Fruit fly (Drosophila melanogaster) whole organism, prepupa: ENCODE measurements around the gene CG17199.

Source experiments
- CG34406 ChIP-seq: fragments of 200-800 bp; sonication (Bioruptor generic); optimal IDR thresholded peaks from 3 replicates; lab custom pipeline; 2016; ENCODE audit warnings: missing biosample characterization, missing genetic modification characterization
- CG6854 ChIP-seq: fragments of 200-800 bp; sonication (Bioruptor generic); optimal IDR thresholded peaks from 2 replicates; lab custom pipeline; 2017; ENCODE audit warnings: missing biosample characterization, mild to moderate bottlenecking, missing genetic modification characterization
- Hr38 ChIP-seq: sonication (Bioruptor generic); optimal IDR thresholded peaks from 2 replicates; lab custom pipeline; 2016; ENCODE audit warnings: missing biosample characterization, missing genetic modification characterization
- Hr39 ChIP-seq: fragments of 200-800 bp; sonication (Bioruptor generic); optimal IDR thresholded peaks from 2 replicates; lab custom pipeline; 2016; ENCODE audit warnings: missing biosample characterization, missing genetic modification characterization
- topi ChIP-seq: fragments of 200-800 bp; sonication (Bioruptor generic); optimal IDR thresholded peaks from 3 replicates; lab custom pipeline; 2016; ENCODE audit warnings: missing biosample characterization, missing genetic modification characterization

- TF ChIP-seq Hr38 (GFP tag; lab: Kevin White, UChicago) (no peak), CG34406 (GFP tag; lab: Kevin White, UChicago) (no peak), CG6854 (GFP tag; lab: Kevin White, UChicago) (no peak), Hr39 (GFP tag; lab: Kevin White, UChicago) (no peak), topi (no peak)
These were observed at the start of gene CG17199 for dm6 chr3R:20209691-20210090.
